Fruit fly (Drosophila melanogaster) whole organism, embryonic: Measurements from ENCODE around the gene Prx3.

Experiments
- Abd-B ChIP-seq: fragments of 200-800 bp; sonication (Bioruptor generic); optimal IDR thresholded peaks from 2 replicates; lab custom pipeline; 2018; ENCODE audit warnings: missing biosample characterization, mild to moderate bottlenecking, missing genetic modification characterization, moderate library complexity
- CG10147 ChIP-seq: fragments of 200-800 bp; sonication (Bioruptor generic); optimal IDR thresholded peaks from 2 replicates; lab custom pipeline; 2019; ENCODE audit warnings: missing biosample characterization, mild to moderate bottlenecking, missing genetic modification characterization, moderate library complexity
- CG11560 ChIP-seq: fragments of 200-800 bp; sonication (Bioruptor generic); IDR thresholded peaks from 3 replicates; pipeline ENCODE4 v1.3.6; 2022; ENCODE audit warnings: missing biosample characterization, missing genetic modification characterization
- CG13296 ChIP-seq: fragments of 200-800 bp; sonication (Bioruptor generic); optimal IDR thresholded peaks from 3 replicates; lab custom pipeline; 2018; ENCODE audit warnings: missing biosample characterization, mild to moderate bottlenecking, missing genetic modification characterization
- CG15601 ChIP-seq: fragments of 200-800 bp; sonication (Bioruptor generic); optimal IDR thresholded peaks from 3 replicates; lab custom pipeline; 2019; ENCODE audit warnings: missing biosample characterization, mild to moderate bottlenecking, missing genetic modification characterization, moderate library complexity
- CG1832 ChIP-seq: fragments of 200-800 bp; sonication (Bioruptor generic); optimal IDR thresholded peaks from 2 replicates; lab custom pipeline; 2017; ENCODE audit warnings: missing biosample characterization, mild to moderate bottlenecking, missing genetic modification characterization, inconsistent platforms
- CG18476 ChIP-seq: fragments of 200-800 bp; sonication (Bioruptor generic); optimal IDR thresholded peaks from 2 replicates; lab custom pipeline; 2016; ENCODE audit warnings: missing biosample characterization, mild to moderate bottlenecking, missing genetic modification characterization
- CG2116 ChIP-seq: fragments of 200-800 bp; sonication (Bioruptor generic); optimal IDR thresholded peaks from 3 replicates; lab custom pipeline; 2018; ENCODE audit warnings: missing biosample characterization, mild to moderate bottlenecking, missing genetic modification characterization
- CG2199 ChIP-seq: fragments of 200-800 bp; sonication (Bioruptor generic); IDR thresholded peaks from 3 replicates; pipeline ENCODE4 v1.3.6; 2022; ENCODE audit warnings: missing biosample characterization, missing genetic modification characterization
- CG2202 ChIP-seq: fragments of 200-800 bp; sonication (Bioruptor generic); optimal IDR thresholded peaks from 2 replicates; lab custom pipeline; 2018; ENCODE audit warnings: missing biosample characterization, mild to moderate bottlenecking, missing genetic modification characterization
- CG4730 ChIP-seq: fragments of 200-800 bp; sonication (Bioruptor generic); IDR thresholded peaks from 2 replicates; pipeline ENCODE4 v1.3.6; 2022; ENCODE audit warnings: missing biosample characterization, missing genetic modification characterization
- CG6765 ChIP-seq: fragments of 200-800 bp; sonication (Bioruptor generic); optimal IDR thresholded peaks from 3 replicates; lab custom pipeline; 2017; ENCODE audit warnings: missing biosample characterization, mild to moderate bottlenecking, missing genetic modification characterization
- CG7963 ChIP-seq: fragments of 200-800 bp; sonication (Bioruptor generic); IDR thresholded peaks from 3 replicates; pipeline ENCODE4 v1.3.6; 2022; ENCODE audit warnings: missing biosample characterization, missing genetic modification characterization; ENCODE audit not compliant: partially characterized antibody
- CG9609 ChIP-seq: fragments of 200-800 bp; sonication (Bioruptor generic); optimal IDR thresholded peaks from 3 replicates; lab custom pipeline; 2016; ENCODE audit warnings: missing biosample characterization, missing genetic modification characterization
- CG9876 ChIP-seq: fragments of 200-800 bp; sonication (Bioruptor generic); optimal IDR thresholded peaks from 2 replicates; lab custom pipeline; 2016; ENCODE audit warnings: missing biosample characterization, missing genetic modification characterization
- Chrac-16 ChIP-seq: fragments of 200-800 bp; sonication (Bioruptor generic); optimal IDR thresholded peaks from 3 replicates; lab custom pipeline; 2016; ENCODE audit warnings: missing biosample characterization, missing genetic modification characterization
- Dad ChIP-seq: fragments of 200-800 bp; sonication (Bioruptor generic); optimal IDR thresholded peaks from 3 replicates; lab custom pipeline; 2016; ENCODE audit warnings: missing biosample characterization, missing genetic modification characterization
- Doc2 ChIP-seq: fragments of 200-800 bp; sonication (Bioruptor generic); IDR thresholded peaks from 2 replicates; pipeline ENCODE4 v1.3.6; 2022; ENCODE audit warnings: missing biosample characterization, missing genetic modification characterization
- Hand ChIP-seq: fragments of 200-800 bp; sonication (Bioruptor generic); optimal IDR thresholded peaks from 2 replicates; lab custom pipeline; 2017; ENCODE audit warnings: mild to moderate bottlenecking, missing biosample characterization, missing genetic modification reagents, missing genetic modification characterization
- Nf-YA ChIP-seq: fragments of 200-800 bp; sonication (Bioruptor generic); IDR thresholded peaks from 2 replicates; pipeline ENCODE4 v1.3.6; 2022; ENCODE audit warnings: missing biosample characterization, missing genetic modification characterization
- Nf-YB ChIP-seq: fragments of 200-800 bp; sonication (Bioruptor generic); optimal IDR thresholded peaks from 3 replicates; lab custom pipeline; 2019; ENCODE audit warnings: missing biosample characterization, mild to moderate bottlenecking, missing genetic modification characterization, moderate library complexity
- Nf-YC ChIP-seq: fragments of 200-800 bp; optimal IDR thresholded peaks from 3 replicates; lab custom pipeline; 2019; ENCODE audit warnings: missing biosample characterization, mild to moderate bottlenecking, missing genetic modification characterization, moderate library complexity
- Side ChIP-seq: fragments of 200-800 bp; sonication (Bioruptor generic); optimal IDR thresholded peaks from 2 replicates; lab custom pipeline; 2016; ENCODE audit warnings: missing biosample characterization, missing genetic modification characterization
- Sox102F ChIP-seq: fragments of 200-800 bp; sonication (Bioruptor generic); optimal IDR thresholded peaks from 2 replicates; lab custom pipeline; 2018; ENCODE audit warnings: missing biosample characterization, mild to moderate bottlenecking, missing genetic modification characterization, moderate library complexity
- Trl ChIP-seq, 3 experiments: fragments of >200 bp in 2 of 3; fragments of 200-800 bp in 1 of 3; sonication (Bioruptor generic) in 1 of 3; optimal IDR thresholded peaks; 2 replicates in 1 of 3; 3 replicates in 2 of 3; lab custom pipeline; 2016 to 2017; ENCODE audit warnings: missing biosample characterization in 1 of 3, missing genetic modification characterization in 1 of 3
- abd-A ChIP-seq: fragments of 200-800 bp; sonication (Bioruptor generic); optimal IDR thresholded peaks from 3 replicates; lab custom pipeline; 2019; ENCODE audit warnings: missing biosample characterization, mild to moderate bottlenecking, missing genetic modification characterization, moderate library complexity
- al ChIP-seq: fragments of 200-800 bp; sonication (Bioruptor generic); IDR thresholded peaks from 2 replicates; pipeline ENCODE4 v1.3.6; 2022; ENCODE audit warnings: missing biosample characterization, missing genetic modification characterization
- ap ChIP-seq: fragments of 200-800 bp; sonication (Bioruptor generic); IDR thresholded peaks from 2 replicates; pipeline ENCODE4 v1.3.6; 2022; ENCODE audit warnings: missing biosample characterization, missing genetic modification characterization
- ash1 ChIP-seq: fragments of 200-800 bp; sonication (Bioruptor generic); optimal IDR thresholded peaks from 2 replicates; lab custom pipeline; 2018; ENCODE audit warnings: missing biosample characterization, mild to moderate bottlenecking, missing genetic modification characterization
- bsh ChIP-seq, 2 experiments: fragments of 200-800 bp; sonication (Bioruptor generic); optimal IDR thresholded peaks; 2 replicates each; lab custom pipeline; 2017 to 2018; ENCODE audit warnings: mild to moderate bottlenecking in 2 of 2, missing biosample characterization in 2 of 2, missing genetic modification characterization in 2 of 2, moderate library complexity in 1 of 2
- cad ChIP-seq: fragments of >200 bp; optimal IDR thresholded peaks from 2 replicates; lab custom pipeline; 2017; ENCODE audit warnings: missing biosample characterization, missing genetic modification characterization
- cg ChIP-seq: fragments of 200-800 bp; sonication (Bioruptor generic); optimal IDR thresholded peaks from 3 replicates; lab custom pipeline; 2019; ENCODE audit warnings: missing biosample characterization, mild to moderate bottlenecking, missing genetic modification characterization, moderate library complexity
- ci ChIP-seq: fragments of 200-800 bp; sonication (Bioruptor generic); IDR thresholded peaks from 3 replicates; pipeline ENCODE4 v1.3.6; 2022; ENCODE audit warnings: missing biosample characterization, missing genetic modification characterization
- corto ChIP-seq: fragments of 200-800 bp; sonication (Bioruptor generic); optimal IDR thresholded peaks from 2 replicates; lab custom pipeline; 2016; ENCODE audit warnings: missing biosample characterization, mild to moderate bottlenecking, missing genetic modification characterization, moderate library complexity
- danr ChIP-seq: fragments of 200-800 bp; sonication (Bioruptor generic); IDR thresholded peaks from 2 replicates; pipeline ENCODE4 v1.3.6; 2022; ENCODE audit warnings: missing biosample characterization, missing genetic modification characterization
- dati ChIP-seq: fragments of 200-800 bp; sonication (Bioruptor generic); IDR thresholded peaks from 2 replicates; pipeline ENCODE4 v1.3.6; 2022; ENCODE audit warnings: missing biosample characterization, missing genetic modification characterization
- disco-r ChIP-seq: fragments of 200-800 bp; sonication (Bioruptor generic); optimal IDR thresholded peaks from 2 replicates; lab custom pipeline; 2016; ENCODE audit warnings: missing biosample characterization, missing genetic modification characterization
- dmrt11E ChIP-seq: fragments of 200-800 bp; sonication (Bioruptor generic); optimal IDR thresholded peaks from 3 replicates; lab custom pipeline; 2018; ENCODE audit warnings: missing biosample characterization, mild to moderate bottlenecking, missing genetic modification characterization, moderate library complexity
- dysf ChIP-seq: fragments of 200-800 bp; sonication (Bioruptor generic); IDR thresholded peaks from 3 replicates; pipeline ENCODE4 v1.3.6; 2022; ENCODE audit warnings: missing biosample characterization, missing genetic modification characterization
- ems ChIP-seq: fragments of 200-800 bp; sonication (Bioruptor generic); optimal IDR thresholded peaks from 3 replicates; lab custom pipeline; 2016; ENCODE audit warnings: missing biosample characterization, missing genetic modification characterization
- grn ChIP-seq: fragments of 200-800 bp; sonication (Bioruptor generic); optimal IDR thresholded peaks from 3 replicates; lab custom pipeline; 2017; ENCODE audit warnings: missing biosample characterization, missing genetic modification characterization
- nerfin-1 ChIP-seq: fragments of 200-800 bp; sonication (Bioruptor generic); optimal IDR thresholded peaks from 3 replicates; lab custom pipeline; 2019; ENCODE audit warnings: missing biosample characterization, mild to moderate bottlenecking, missing genetic modification characterization, moderate library complexity
- pfk ChIP-seq: fragments of 200-800 bp; sonication (Bioruptor generic); optimal IDR thresholded peaks from 2 replicates; lab custom pipeline; 2018; ENCODE audit warnings: missing biosample characterization, mild to moderate bottlenecking, missing genetic modification characterization, moderate library complexity
- pnt ChIP-seq: fragments of 200-800 bp; sonication (Bioruptor generic); optimal IDR thresholded peaks from 3 replicates; lab custom pipeline; 2016; ENCODE audit warnings: missing biosample characterization, missing genetic modification characterization
- seq ChIP-seq: fragments of 200-800 bp; sonication (Bioruptor generic); IDR thresholded peaks from 2 replicates; pipeline ENCODE4 v1.3.6; 2022; ENCODE audit warnings: missing biosample characterization, missing genetic modification characterization
- tap ChIP-seq: fragments of 200-800 bp; optimal IDR thresholded peaks from 3 replicates; lab custom pipeline; 2019; ENCODE audit warnings: missing biosample characterization, mild to moderate bottlenecking, missing genetic modification characterization, moderate library complexity
- zen2 ChIP-seq: fragments of 200-800 bp; sonication (Bioruptor generic); IDR thresholded peaks from 3 replicates; pipeline ENCODE4 v1.3.6; 2022; ENCODE audit warnings: missing biosample characterization, missing genetic modification characterization; ENCODE audit not compliant: partially characterized antibody

The Prx3 gene

dm6 chr3R:17561175-17561574, 14.8 kb upstream of the Prx3 start:
- TF ChIP-seq dmrt11E (tag; lab: Kevin White, UChicago), result peak; percentile 35
- TF ChIP-seq grn, result no peak
- peak; percentile 4 for TF ChIP-seq Abd-B (GFP tag; lab: Kevin White, UChicago)
- no peak for TF ChIP-seq CG11560
- TF ChIP-seq ap, result no peak
- no peak for TF ChIP-seq CG15601 (tag; lab: Kevin White, UChicago)
- peak; percentile 41 for TF ChIP-seq Sox102F (GFP tag; lab: Kevin White, UChicago)
- no peak for TF ChIP-seq CG9876 (GFP tag; lab: Kevin White, UChicago)
- TF ChIP-seq CG13296 (GFP tag; lab: Kevin White, UChicago), result no peak
- TF ChIP-seq bsh (GFP tag; optimal IDR thresholded peaks at IDR 0.05; lab: Kevin White, UChicago), result peak in 1 of 2 experiments; percentile 27
- TF ChIP-seq CG2199 (GFP tag; lab: Robert Waterston, UW), result no peak
- TF ChIP-seq pnt (GFP tag; lab: Kevin White, UChicago), result no peak

dm6 chr3R:17558630-17559029, 12.3 kb upstream of the Prx3 start, which contains the start of gene Hmx:
Gene Hmx (plus strand): TSS chr3R:17558930.
- TF ChIP-seq ems (GFP tag; lab: Kevin White, UChicago), result no peak
- no peak for TF ChIP-seq CG2116 (GFP tag; lab: Kevin White, UChicago)
- no peak for TF ChIP-seq Side (GFP tag; lab: Kevin White, UChicago)
- TF ChIP-seq corto, result no peak
- TF ChIP-seq tap (tag; lab: Kevin White, UChicago), result no peak
- TF ChIP-seq Trl (optimal IDR thresholded peaks at IDR 0.05; lab: Kevin White, UChicago), result peak; percentile 55 to 71
- no peak for TF ChIP-seq Trl (GFP tag; optimal IDR thresholded peaks at IDR 0.05; lab: Kevin White, UChicago)
- no peak for TF ChIP-seq Nf-YA (GFP tag; lab: Robert Waterston, UW)
- peak; percentile 57 for TF ChIP-seq pfk (GFP tag; lab: Kevin White, UChicago)
- no peak for TF ChIP-seq Doc2 (GFP tag; lab: Robert Waterston, UW)
- no peak for TF ChIP-seq Hand (GFP tag; lab: Kevin White, UChicago)
- TF ChIP-seq Chrac-16 (GFP tag; lab: Kevin White, UChicago), result no peak
- TF ChIP-seq CG2202 (tag; lab: Kevin White, UChicago), result no peak
- no peak for TF ChIP-seq dysf (GFP tag; lab: Robert Waterston, UW)
- TF ChIP-seq nerfin-1 (tag; lab: Kevin White, UChicago), result peak; percentile 10
- TF ChIP-seq danr (GFP tag; lab: Robert Waterston, UW), result no peak
- no peak for TF ChIP-seq CG4730 (GFP tag; lab: Robert Waterston, UW)
- no peak for TF ChIP-seq abd-A (tag; lab: Kevin White, UChicago)
- TF ChIP-seq CG1832 (GFP tag; lab: Kevin White, UChicago), result peak; percentile 52
- no peak for TF ChIP-seq ash1 (GFP tag; lab: Kevin White, UChicago)
- no peak for TF ChIP-seq al (GFP tag; lab: Robert Waterston, UW)
- no peak for TF ChIP-seq CG6765
- peak; percentile 91 for TF ChIP-seq seq
- TF ChIP-seq CG9609 (GFP tag; lab: Kevin White, UChicago), result no peak
- TF ChIP-seq CG18476 (GFP tag; lab: Kevin White, UChicago), result no peak
- TF ChIP-seq ci (GFP tag; lab: Robert Waterston, UW), result no peak
- peak; percentile 94 for TF ChIP-seq Nf-YB (GFP tag; lab: Kevin White, UChicago)
- TF ChIP-seq Nf-YC (tag; lab: Kevin White, UChicago), result peak; percentile 93
- TF ChIP-seq zen2, result peak; percentile 16; the same call in 1 of the 3 replicates
- TF ChIP-seq dati, result no peak
- peak; percentile 8 for TF ChIP-seq cad
- TF ChIP-seq CG7963 (GFP tag; lab: Robert Waterston, UW), result no peak
- TF ChIP-seq CG2199 (GFP tag; lab: Robert Waterston, UW), result peak; percentile 17; the same call in 1 of the 3 replicates
- no peak for TF ChIP-seq disco-r (GFP tag; lab: Kevin White, UChicago)
- no peak for TF ChIP-seq Dad (GFP tag; lab: Kevin White, UChicago)
- TF ChIP-seq cg (GFP tag; lab: Kevin White, UChicago), result peak; percentile 79
- no peak for TF ChIP-seq CG10147 (GFP tag; lab: Kevin White, UChicago)
